Worm (Caenorhabditis elegans) whole organism, young adult: ENCODE measurements around the gene fbxa-74.

ENCODE experiments used
- C06A6.2 ChIP-seq: fragments of 200-800 bp; sonication (Bioruptor generic); conservative IDR thresholded peaks from 2 replicates; pipeline ENCODE4 v1.3.6; 2022; ENCODE audit warnings: missing genetic modification characterization, missing compliant biosample characterization
- C17E4.6 ChIP-seq: fragments of 200-800 bp; sonication (Bioruptor generic); IDR thresholded peaks from 2 replicates; pipeline ENCODE4 v1.3.6; 2022; ENCODE audit warnings: missing genetic modification reagents, missing genetic modification characterization, missing compliant biosample characterization
- D2030.7 ChIP-seq: fragments of 200-800 bp; sonication (Bioruptor generic); IDR thresholded peaks from 2 replicates; pipeline ENCODE4 v1.3.6; 2022; ENCODE audit warnings: missing genetic modification reagents, missing genetic modification characterization, missing compliant biosample characterization
- F22D6.2 ChIP-seq: sonication (generic microtip); optimal IDR thresholded peaks from 2 replicates; lab custom pipeline; 2016; ENCODE audit warnings: mild to moderate bottlenecking, missing genetic modification characterization, missing compliant biosample characterization
- F39B2.1 ChIP-seq: fragments of 200-800 bp; sonication (Bioruptor generic); IDR thresholded peaks from 2 replicates; pipeline ENCODE4 v1.3.6; 2022; ENCODE audit warnings: missing genetic modification reagents, missing genetic modification characterization, missing compliant biosample characterization
- F52B5.7 ChIP-seq: sonication (generic microtip); optimal IDR thresholded peaks from 2 replicates; lab custom pipeline; 2016; ENCODE audit warnings: mild to moderate bottlenecking, missing genetic modification characterization, missing compliant biosample characterization
- F57C9.4 ChIP-seq: sonication (generic microtip); optimal IDR thresholded peaks from 2 replicates; lab custom pipeline; 2017; ENCODE audit warnings: mild to moderate bottlenecking, missing genetic modification characterization, missing compliant biosample characterization
- Y53G8AR.9 ChIP-seq: fragments of 200-800 bp; sonication (Bioruptor generic); conservative IDR thresholded peaks from 2 replicates; pipeline ENCODE4 v1.3.6; 2022; ENCODE audit warnings: missing genetic modification reagents, missing genetic modification characterization, missing compliant biosample characterization
- Y67H2A.10 ChIP-seq: fragments of 200-800 bp; sonication (Bioruptor generic); conservative IDR thresholded peaks from 2 replicates; pipeline ENCODE4 v1.3.6; 2022; ENCODE audit warnings: missing genetic modification reagents, missing genetic modification characterization, missing compliant biosample characterization
- Y79H2A.3 ChIP-seq: fragments of 200-800 bp; sonication (Bioruptor generic); conservative IDR thresholded peaks from 2 replicates; pipeline ENCODE4 v1.3.6; 2022; ENCODE audit warnings: missing genetic modification reagents, missing genetic modification characterization, missing compliant biosample characterization
- ZK185.1 ChIP-seq: sonication (generic microtip); optimal IDR thresholded peaks from 2 replicates; lab custom pipeline; 2016; ENCODE audit warnings: mild to moderate bottlenecking, missing genetic modification characterization, missing compliant biosample characterization; ENCODE audit not compliant: poor library complexity, severe bottlenecking
- ama-1 ChIP-seq, 3 experiments: fragments of 150-350 bp in 1 of 3; sonication (generic microtip) in 2 of 3; optimal IDR thresholded peaks; 2 replicates each; lab custom pipeline; 2014 to 2018; ENCODE audit warnings: missing biosample characterization in 2 of 3, missing genetic modification characterization in 2 of 3, missing genetic modification reagents in 2 of 3
- aptf-2 ChIP-seq: fragments of 200-800 bp; sonication (Bioruptor generic); conservative IDR thresholded peaks from 2 replicates; pipeline ENCODE4 v1.3.6; 2022; ENCODE audit warnings: missing genetic modification reagents, missing genetic modification characterization, missing compliant biosample characterization
- attf-3 ChIP-seq: fragments of 200-800 bp; sonication (Bioruptor generic); conservative IDR thresholded peaks from 2 replicates; pipeline ENCODE4 v1.3.6; 2022; ENCODE audit warnings: missing genetic modification reagents, missing genetic modification characterization, missing compliant biosample characterization
- bed-1 ChIP-seq: fragments of 200-800 bp; sonication (Bioruptor generic); IDR thresholded peaks from 2 replicates; pipeline ENCODE4 v1.3.6; 2022; ENCODE audit warnings: missing genetic modification reagents, missing genetic modification characterization, missing compliant biosample characterization
- ccch-3 ChIP-seq: fragments of 200-800 bp; sonication (Bioruptor generic); optimal IDR thresholded peaks from 2 replicates; lab custom pipeline; 2018; ENCODE audit warnings: mild to moderate bottlenecking, missing genetic modification characterization, missing compliant biosample characterization
- ceh-40 ChIP-seq: fragments of 200-800 bp; sonication (Bioruptor generic); IDR thresholded peaks from 2 replicates; pipeline ENCODE4 v1.3.6; 2022; ENCODE audit warnings: missing genetic modification characterization, missing compliant biosample characterization
- ceh-58 ChIP-seq: fragments of 200-800 bp; sonication (Bioruptor generic); IDR thresholded peaks from 2 replicates; pipeline ENCODE4 v1.3.6; 2022; ENCODE audit warnings: missing genetic modification characterization, missing compliant biosample characterization
- chd-7 ChIP-seq: sonication (generic microtip); optimal IDR thresholded peaks from 2 replicates; lab custom pipeline; 2016; ENCODE audit warnings: mild to moderate bottlenecking, missing genetic modification characterization, moderate library complexity, missing compliant biosample characterization
- ets-4 ChIP-seq: fragments of 200-800 bp; sonication (Bioruptor generic); optimal IDR thresholded peaks from 2 replicates; lab custom pipeline; 2018; ENCODE audit warnings: mild to moderate bottlenecking, missing genetic modification characterization, missing compliant biosample characterization
- fkh-3 ChIP-seq: sonication (generic microtip); optimal IDR thresholded peaks from 2 replicates; lab custom pipeline; 2016; ENCODE audit warnings: mild to moderate bottlenecking, missing genetic modification characterization, missing compliant biosample characterization
- hlh-12 ChIP-seq: sonication (generic microtip); optimal IDR thresholded peaks from 2 replicates; lab custom pipeline; 2016; ENCODE audit warnings: missing genetic modification characterization, missing compliant biosample characterization
- hmg-1.2 ChIP-seq: fragments of 200-800 bp; sonication (Bioruptor generic); IDR thresholded peaks from 2 replicates; pipeline ENCODE4 v1.3.6; 2022; ENCODE audit warnings: missing genetic modification reagents, missing genetic modification characterization, missing compliant biosample characterization
- hrde-1 ChIP-seq: sonication (generic microtip); optimal IDR thresholded peaks from 2 replicates; lab custom pipeline; 2016; ENCODE audit warnings: missing genetic modification characterization, mild to moderate bottlenecking, missing compliant biosample characterization, moderate library complexity, missing genotype, missing genetic modification reagents, borderline replicate concordance
- lag-1 ChIP-seq: fragments of 200-800 bp; sonication (Bioruptor generic); IDR thresholded peaks from 2 replicates; pipeline ENCODE4 v1.3.6; 2022; ENCODE audit warnings: missing genetic modification reagents, missing genetic modification characterization, missing compliant biosample characterization
- lin-40 ChIP-seq: sonication (generic microtip); optimal IDR thresholded peaks from 2 replicates; lab custom pipeline; 2016; ENCODE audit warnings: missing genetic modification characterization, mild to moderate bottlenecking, missing compliant biosample characterization, missing genotype, missing genetic modification reagents
- lir-1 ChIP-seq: fragments of 200-800 bp; sonication (Bioruptor generic); conservative IDR thresholded peaks from 2 replicates; pipeline ENCODE4 v1.3.6; 2022; ENCODE audit warnings: missing genetic modification reagents, missing genetic modification characterization, missing compliant biosample characterization
- madf-3 ChIP-seq: fragments of 200-800 bp; sonication (Bioruptor generic); IDR thresholded peaks from 2 replicates; pipeline ENCODE4 v1.3.6; 2022; ENCODE audit warnings: missing genetic modification reagents, missing genetic modification characterization, missing compliant biosample characterization
- mes-4 ChIP-seq: sonication (generic microtip); optimal IDR thresholded peaks from 2 replicates; lab custom pipeline; 2016; ENCODE audit warnings: missing genotype, missing genetic modification characterization, missing compliant biosample characterization
- nfya-1 ChIP-seq: sonication (generic microtip); optimal IDR thresholded peaks from 2 replicates; lab custom pipeline; 2017; ENCODE audit warnings: antibody characterized with exemption, missing compliant biosample characterization, missing genetic modification characterization, borderline replicate concordance; ENCODE audit not compliant: insufficient read depth
- nfyb-1 ChIP-seq: fragments of 200-800 bp; sonication (Bioruptor generic); IDR thresholded peaks from 2 replicates; pipeline ENCODE4 v1.3.6; 2022; ENCODE audit warnings: missing genetic modification reagents, missing genetic modification characterization, missing compliant biosample characterization
- nhr-120 ChIP-seq: fragments of 200-800 bp; sonication (Bioruptor generic); IDR thresholded peaks from 2 replicates; pipeline ENCODE4 v1.3.6; 2022; ENCODE audit warnings: missing genetic modification characterization, missing compliant biosample characterization
- pbrm-1 ChIP-seq: fragments of 200-800 bp; sonication (Bioruptor generic); IDR thresholded peaks from 2 replicates; pipeline ENCODE4 v1.3.6; 2022; ENCODE audit warnings: missing genetic modification reagents, missing genetic modification characterization, missing compliant biosample characterization
- somi-1 ChIP-seq: fragments of 200-800 bp; sonication (Bioruptor generic); optimal IDR thresholded peaks from 2 replicates; lab custom pipeline; 2018; ENCODE audit warnings: mild to moderate bottlenecking, missing genetic modification characterization, missing compliant biosample characterization
- sptf-2 ChIP-seq: fragments of 200-800 bp; sonication (Bioruptor generic); optimal IDR thresholded peaks from 2 replicates; lab custom pipeline; 2018; ENCODE audit warnings: mild to moderate bottlenecking, missing genetic modification characterization, missing compliant biosample characterization
- tlf-1 ChIP-seq: fragments of 200-800 bp; sonication (Bioruptor generic); optimal IDR thresholded peaks from 2 replicates; lab custom pipeline; 2018; ENCODE audit warnings: mild to moderate bottlenecking, missing genetic modification characterization, missing compliant biosample characterization
- ztf-6 ChIP-seq: fragments of 200-800 bp; sonication (Bioruptor generic); IDR thresholded peaks from 2 replicates; pipeline ENCODE4 v1.3.6; 2022; ENCODE audit warnings: missing genetic modification reagents, missing genetic modification characterization, missing compliant biosample characterization

Gene fbxa-74

DNA sequence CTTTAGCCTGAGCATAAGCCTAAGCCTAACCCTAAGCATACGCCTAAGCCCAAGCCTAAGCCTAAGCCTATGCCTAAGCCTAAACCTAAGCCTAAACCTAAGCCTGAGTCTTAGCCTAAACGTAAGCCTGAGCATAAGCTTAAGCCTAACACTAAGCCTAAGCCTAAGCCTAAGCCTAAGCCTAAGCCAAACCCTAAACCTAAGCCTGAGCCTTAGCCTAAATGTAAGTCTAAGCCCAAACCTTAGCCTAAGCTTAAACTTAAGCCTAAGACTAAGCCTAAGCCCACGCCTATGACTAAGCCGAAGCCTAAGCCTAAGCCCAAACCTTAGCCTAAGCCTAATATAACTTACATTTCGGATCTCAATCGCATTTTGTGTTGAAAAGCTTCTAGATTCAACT is 5.2 kb upstream of the fbxa-74 start:
- TF ChIP-seq Y79H2A.3 (no peak), ceh-40 (GFP tag; lab: Robert Waterston, UW) (no peak), nfyb-1 (no peak), ets-4 (GFP tag; lab: Kevin White, UChicago) (no peak), aptf-2 (GFP tag; lab: Robert Waterston, UW) (no peak), ZK185.1 (tag; lab: Kevin White, UChicago) (no peak), F52B5.7 (tag; lab: Kevin White, UChicago) (no peak)

DNA sequence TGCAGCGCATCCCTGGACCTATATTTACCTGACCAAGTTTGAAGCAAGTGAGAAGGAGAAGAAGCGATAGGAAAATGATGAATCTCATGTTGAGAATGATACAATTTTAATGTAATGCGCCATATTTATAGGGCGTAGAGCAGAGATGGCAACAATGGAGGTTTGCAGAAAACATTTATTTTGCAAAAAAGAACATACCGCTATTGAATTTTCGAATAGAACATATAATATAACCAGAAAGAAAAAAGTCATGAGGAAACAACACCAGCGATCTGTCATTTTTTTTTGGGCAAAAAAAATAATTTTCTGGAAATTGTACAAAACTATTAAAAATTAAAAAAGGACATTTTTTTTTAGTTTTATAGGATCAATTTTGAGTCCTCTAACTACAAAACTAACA is 3.6 kb upstream of the fbxa-74 start, which contains the start of gene spex-3:
Gene spex-3 (minus strand): TSS at position 101 of the 400 bp plus-strand sequence.
- TF ChIP-seq tlf-1 (GFP tag; lab: Kevin White, UChicago) (no peak), lag-1 (GFP tag; lab: Robert Waterston, UW) (no peak), chd-7 (tag; lab: Kevin White, UChicago) (no peak), attf-3 (no peak), somi-1 (no peak), F22D6.2 (no peak), Y67H2A.10 (GFP tag; lab: Robert Waterston, UW) (no peak), D2030.7 (GFP tag; lab: Robert Waterston, UW) (no peak), Y53G8AR.9 (GFP tag; lab: Robert Waterston, UW) (no peak), pbrm-1 (GFP tag; lab: Robert Waterston, UW) (no peak), C06A6.2 (no peak), ccch-3 (no peak), lir-1 (GFP tag; lab: Robert Waterston, UW) (no peak), nhr-120 (GFP tag; lab: Robert Waterston, UW) (no peak), hmg-1.2 (GFP tag; lab: Robert Waterston, UW) (no peak), F57C9.4 (tag; lab: Kevin White, UChicago) (no peak)

- TF ChIP-seq hrde-1 (tag; lab: Kevin White, UChicago) (no peak), nfya-1 (tag; lab: Kevin White, UChicago) (no peak), madf-3 (GFP tag; lab: Robert Waterston, UW) (no peak), sptf-2 (GFP tag; lab: Kevin White, UChicago) (no peak), ztf-6 (no peak), C17E4.6 (GFP tag; lab: Robert Waterston, UW) (no peak), Y53G8AR.9 (GFP tag; lab: Robert Waterston, UW) (no peak), fkh-3 (tag; lab: Kevin White, UChicago) (no peak), bed-1 (GFP tag; lab: Robert Waterston, UW) (no peak), somi-1 (no peak), ama-1 (optimal IDR thresholded peaks at IDR 0.05; lab: Kevin White, UChicago) (no peak), ama-1 (GFP tag; optimal IDR thresholded peaks at IDR 0.05; lab: Kevin White, UChicago) (no peak), F39B2.1 (GFP tag; lab: Robert Waterston, UW) (no peak), lin-40 (no peak), ceh-58 (no peak), hmg-1.2 (GFP tag; lab: Robert Waterston, UW) (no peak), hlh-12 (tag; lab: Kevin White, UChicago) (no peak), mes-4 (tag; lab: Kevin White, UChicago) (no peak)
- TF ChIP-seq, all 124 proteins: peak for 0
These were observed 3.8 kb downstream of the fbxa-74 start, which contains the start of gene srd-64 for ce11 chrIII:1695006-1695405. Gene srd-64, minus strand, starts transcription at chrIII:1695106.
